Worm (Caenorhabditis elegans): ENCODE measurements around the gene C35D10.5.

DNA sequence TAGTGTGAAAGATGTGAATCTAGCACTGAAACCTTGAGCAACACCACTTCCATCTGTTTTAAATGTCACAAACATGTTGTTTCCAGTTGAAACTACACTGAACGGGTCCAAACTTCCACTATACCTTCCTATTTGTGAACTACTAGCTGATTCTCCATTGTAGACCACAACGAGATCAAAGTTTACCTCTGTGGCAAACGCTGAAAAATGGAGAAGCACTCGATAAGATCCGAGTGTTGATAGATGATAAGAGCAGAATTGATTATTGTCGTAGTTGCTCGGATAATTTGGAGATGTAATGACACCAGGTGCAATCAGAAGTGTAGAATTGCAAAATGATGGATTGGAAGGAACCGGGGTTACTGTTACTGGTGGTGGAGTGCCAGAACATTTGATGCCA is 19.8 kb downstream of the C35D10.5 start:
- TF ChIP-seq unc-39 (tag; optimal IDR thresholded peaks at IDR 0.05): no peak
- no peak for TF ChIP-seq zip-8 (tag; optimal IDR thresholded peaks at IDR 0.05)
- TF ChIP-seq tbx-8 (GFP tag; optimal IDR thresholded peaks at IDR 0.05): no peak
- no peak for TF ChIP-seq pha-4 (tag; optimal IDR thresholded peaks at IDR 0.05)
- TF ChIP-seq nhr-12 (tag; optimal IDR thresholded peaks at IDR 0.05): no peak

All from whole organism, mixed stage, embryonic.